Worm (Caenorhabditis elegans) whole organism, young adult: ENCODE measurements around the gene lnkn-1.

ENCODE experiments used
- C06A6.2 ChIP-seq: fragments of 200-800 bp; sonication (Bioruptor generic); conservative IDR thresholded peaks from 2 replicates; pipeline ENCODE4 v1.3.6; 2022; ENCODE audit warnings: missing genetic modification characterization, missing compliant biosample characterization
- F39B2.1 ChIP-seq: fragments of 200-800 bp; sonication (Bioruptor generic); IDR thresholded peaks from 2 replicates; pipeline ENCODE4 v1.3.6; 2022; ENCODE audit warnings: missing genetic modification reagents, missing genetic modification characterization, missing compliant biosample characterization
- K12H6.12 ChIP-seq: fragments of 200-800 bp; sonication (Bioruptor generic); optimal IDR thresholded peaks from 2 replicates; lab custom pipeline; 2018; ENCODE audit warnings: mild to moderate bottlenecking, missing genetic modification characterization, missing compliant biosample characterization
- Y67H2A.10 ChIP-seq: fragments of 200-800 bp; sonication (Bioruptor generic); conservative IDR thresholded peaks from 2 replicates; pipeline ENCODE4 v1.3.6; 2022; ENCODE audit warnings: missing genetic modification reagents, missing genetic modification characterization, missing compliant biosample characterization
- athp-1 ChIP-seq: sonication (generic microtip); optimal IDR thresholded peaks from 2 replicates; lab custom pipeline; 2017; ENCODE audit warnings: mild to moderate bottlenecking, missing genetic modification characterization, missing compliant biosample characterization
- ceh-91 ChIP-seq: fragments of 200-800 bp; sonication (Bioruptor generic); IDR thresholded peaks from 2 replicates; pipeline ENCODE4 v1.3.6; 2022; ENCODE audit warnings: missing genetic modification reagents, missing genetic modification characterization, missing compliant biosample characterization
- hmg-1.2 ChIP-seq: fragments of 200-800 bp; sonication (Bioruptor generic); IDR thresholded peaks from 2 replicates; pipeline ENCODE4 v1.3.6; 2022; ENCODE audit warnings: missing genetic modification reagents, missing genetic modification characterization, missing compliant biosample characterization
- lag-1 ChIP-seq: fragments of 200-800 bp; sonication (Bioruptor generic); IDR thresholded peaks from 2 replicates; pipeline ENCODE4 v1.3.6; 2022; ENCODE audit warnings: missing genetic modification reagents, missing genetic modification characterization, missing compliant biosample characterization
- mxl-1 ChIP-seq: sonication (generic microtip); optimal IDR thresholded peaks from 2 replicates; lab custom pipeline; 2016; ENCODE audit warnings: missing genetic modification characterization, missing compliant biosample characterization
- nfya-1 ChIP-seq: sonication (generic microtip); optimal IDR thresholded peaks from 2 replicates; lab custom pipeline; 2017; ENCODE audit warnings: antibody characterized with exemption, missing compliant biosample characterization, missing genetic modification characterization, borderline replicate concordance; ENCODE audit not compliant: insufficient read depth
- rpc-1 ChIP-seq, 2 experiments: fragments of 150-350 bp in 1 of 2; sonication (generic microtip) in 1 of 2; optimal IDR thresholded peaks; 2 replicates each; lab custom pipeline; 2014 to 2018; ENCODE audit warnings: missing biosample characterization in 1 of 2, missing genetic modification characterization in 1 of 2, missing genetic modification reagents in 1 of 2, missing genotype in 1 of 2
- snpc-4 ChIP-seq, 5 experiments: fragments of 150-350 bp in 1 of 5; sonication (generic microtip) in 4 of 5; optimal IDR thresholded peaks; 2 replicates each; lab custom pipeline; 2014 to 2018; ENCODE audit warnings: missing genetic modification characterization in 5 of 5, missing biosample characterization in 3 of 5, antibody characterized with exemption in 2 of 5, mild to moderate bottlenecking in 2 of 5, missing compliant biosample characterization in 2 of 5, missing genotype in 2 of 5, moderate library complexity in 2 of 5, missing genetic modification reagents in 1 of 5
- tlf-1 ChIP-seq: fragments of 200-800 bp; sonication (Bioruptor generic); optimal IDR thresholded peaks from 2 replicates; lab custom pipeline; 2018; ENCODE audit warnings: mild to moderate bottlenecking, missing genetic modification characterization, missing compliant biosample characterization
- ztf-3 ChIP-seq: fragments of 200-800 bp; sonication (Bioruptor generic); optimal IDR thresholded peaks from 2 replicates; lab custom pipeline; 2018; ENCODE audit warnings: mild to moderate bottlenecking, missing genetic modification characterization, missing compliant biosample characterization

DNA sequence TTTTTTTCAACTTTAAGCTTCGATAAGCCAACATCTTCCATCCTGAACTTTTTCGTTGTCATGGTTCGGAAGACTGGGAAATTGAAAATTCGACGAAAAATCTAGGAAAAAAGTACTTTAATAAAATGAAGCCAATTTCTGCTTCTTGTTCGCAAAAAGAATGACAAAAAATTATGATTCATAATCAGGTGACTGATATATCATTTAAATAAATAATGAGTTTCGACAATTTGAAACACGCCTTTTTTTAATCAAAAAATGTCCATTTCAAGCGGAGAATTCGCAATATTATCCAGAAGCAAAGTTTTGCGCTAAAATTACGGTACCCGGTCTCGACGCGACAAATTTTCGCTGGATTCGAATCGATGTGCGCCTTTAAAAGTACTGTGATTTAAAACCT lies 44.9 kb upstream of the lnkn-1 start, which contains the start of gene F44E2.6:
- no peak for TF ChIP-seq lag-1 (GFP tag; lab: Robert Waterston, UW)
- no peak for TF ChIP-seq nfya-1 (tag; lab: Kevin White, UChicago)
- no peak for TF ChIP-seq ztf-3 (GFP tag; lab: Kevin White, UChicago)
- no peak for TF ChIP-seq F39B2.1
- TF ChIP-seq C06A6.2 (GFP tag; lab: Robert Waterston, UW) = no peak
- TF ChIP-seq tlf-1 (GFP tag; lab: Kevin White, UChicago) = no peak
- no peak for TF ChIP-seq ceh-91
- TF ChIP-seq athp-1 (tag; lab: Kevin White, UChicago) = no peak
- no peak for TF ChIP-seq Y67H2A.10
- no peak for TF ChIP-seq mxl-1 (tag; lab: Kevin White, UChicago)
- TF ChIP-seq rpc-1 (optimal IDR thresholded peaks at IDR 0.05; lab: Kevin White, UChicago) = no peak
- no peak for TF ChIP-seq rpc-1 (tag; optimal IDR thresholded peaks at IDR 0.05; lab: Kevin White, UChicago)
- TF ChIP-seq K12H6.12 (tag; lab: Kevin White, UChicago) = no peak
- TF ChIP-seq snpc-4 (GFP tag; optimal IDR thresholded peaks at IDR 0.05; lab: Kevin White, UChicago) = no peak
- no peak for TF ChIP-seq snpc-4 (tag; optimal IDR thresholded peaks at IDR 0.05; lab: Kevin White, UChicago)
- TF ChIP-seq hmg-1.2 (GFP tag; lab: Robert Waterston, UW) = no peak
